Fruit fly (Drosophila melanogaster) whole organism, prepupa: ENCODE results near the gene Atg18a.

Experiments used
- Blimp-1 ChIP-seq: fragments of 200-800 bp; sonication (Bioruptor generic); optimal IDR thresholded peaks from 3 replicates; lab custom pipeline; 2017; ENCODE audit warnings: missing biosample characterization, missing genetic modification characterization, mild to moderate bottlenecking, moderate library complexity, missing genetic modification reagents
- CG10631 ChIP-seq: fragments of 200-800 bp; sonication (Bioruptor generic); optimal IDR thresholded peaks from 2 replicates; lab custom pipeline; 2016; ENCODE audit warnings: missing biosample characterization, missing genetic modification characterization
- CG10669 ChIP-seq: fragments of 200-800 bp; sonication (Bioruptor generic); optimal IDR thresholded peaks from 3 replicates; lab custom pipeline; 2018; ENCODE audit warnings: missing biosample characterization, mild to moderate bottlenecking, missing genetic modification characterization, moderate library complexity
- CG11294 ChIP-seq: fragments of 200-800 bp; sonication (Bioruptor generic); IDR thresholded peaks from 2 replicates; pipeline ENCODE4 v1.3.6; 2022; ENCODE audit warnings: missing biosample characterization, missing genetic modification characterization
- CG11762 ChIP-seq: fragments of 200-800 bp; sonication (Bioruptor generic); optimal IDR thresholded peaks from 3 replicates; lab custom pipeline; 2016; ENCODE audit warnings: missing biosample characterization, missing genetic modification characterization; ENCODE audit not compliant: insufficient read depth
- CG15336 ChIP-seq: fragments of 200-800 bp; sonication (Bioruptor generic); IDR thresholded peaks from 2 replicates; pipeline ENCODE4 v1.3.6; 2022; ENCODE audit warnings: missing biosample characterization, missing genetic modification characterization
- CG16779 ChIP-seq: fragments of 200-800 bp; sonication (Bioruptor generic); optimal IDR thresholded peaks from 3 replicates; lab custom pipeline; 2017; ENCODE audit warnings: missing biosample characterization, mild to moderate bottlenecking, missing genetic modification characterization
- CG3032 ChIP-seq: fragments of 200-800 bp; optimal IDR thresholded peaks from 2 replicates; lab custom pipeline; 2019; ENCODE audit warnings: missing biosample characterization, mild to moderate bottlenecking, missing genetic modification characterization, moderate library complexity
- CG32006 ChIP-seq: fragments of 200-800 bp; sonication (Bioruptor generic); optimal IDR thresholded peaks from 3 replicates; lab custom pipeline; 2017; ENCODE audit warnings: missing biosample characterization, mild to moderate bottlenecking, missing genetic modification characterization
- CG3919 ChIP-seq: fragments of 200-800 bp; sonication (Bioruptor generic); optimal IDR thresholded peaks from 3 replicates; lab custom pipeline; 2016; ENCODE audit warnings: missing biosample characterization, missing genetic modification characterization
- CG4318 ChIP-seq: fragments of 200-800 bp; sonication (Bioruptor generic); optimal IDR thresholded peaks from 3 replicates; lab custom pipeline; 2017; ENCODE audit warnings: missing biosample characterization, mild to moderate bottlenecking, missing genetic modification characterization
- CG6163 ChIP-seq: fragments of 200-800 bp; sonication (Bioruptor generic); IDR thresholded peaks from 3 replicates; pipeline ENCODE4 v1.3.6; 2022; ENCODE audit warnings: missing biosample characterization, missing genetic modification characterization
- CG6276 ChIP-seq: fragments of 200-800 bp; sonication (Bioruptor generic); optimal IDR thresholded peaks from 2 replicates; lab custom pipeline; 2017; ENCODE audit warnings: missing biosample characterization, mild to moderate bottlenecking, missing genetic modification characterization
- CG6792 ChIP-seq: fragments of 200-800 bp; sonication (Bioruptor generic); optimal IDR thresholded peaks from 3 replicates; lab custom pipeline; 2016; ENCODE audit warnings: missing biosample characterization, missing genetic modification characterization
- CG6854 ChIP-seq: fragments of 200-800 bp; sonication (Bioruptor generic); optimal IDR thresholded peaks from 2 replicates; lab custom pipeline; 2017; ENCODE audit warnings: missing biosample characterization, mild to moderate bottlenecking, missing genetic modification characterization
- CG7368 ChIP-seq: fragments of 200-800 bp; sonication (Bioruptor generic); optimal IDR thresholded peaks from 3 replicates; lab custom pipeline; 2016; ENCODE audit warnings: missing biosample characterization, missing genetic modification characterization
- CG8119 ChIP-seq: fragments of 200-800 bp; sonication (Bioruptor generic); IDR thresholded peaks from 3 replicates; pipeline ENCODE4 v1.3.6; 2022; ENCODE audit warnings: missing biosample characterization, missing genetic modification characterization
- CG8319 ChIP-seq: fragments of 200-800 bp; sonication (Bioruptor generic); optimal IDR thresholded peaks from 3 replicates; lab custom pipeline; 2016; ENCODE audit warnings: missing biosample characterization, missing genetic modification characterization
- CG9139 ChIP-seq: fragments of 200-800 bp; sonication (Bioruptor generic); optimal IDR thresholded peaks from 3 replicates; lab custom pipeline; 2017; ENCODE audit warnings: missing biosample characterization, mild to moderate bottlenecking, missing genetic modification characterization
- Eip75B ChIP-seq: fragments of 200-800 bp; sonication (Bioruptor generic); optimal IDR thresholded peaks from 3 replicates; lab custom pipeline; 2016; ENCODE audit warnings: missing biosample characterization, missing genetic modification characterization
- Eip78C ChIP-seq: fragments of 200-800 bp; sonication (Bioruptor generic); peaks from one replicate; lab custom pipeline; 2016; ENCODE audit warnings: missing biosample characterization, missing genetic modification characterization
- Ets21C ChIP-seq: fragments of 200-800 bp; sonication (Bioruptor generic); optimal IDR thresholded peaks from 3 replicates; lab custom pipeline; 2016; ENCODE audit warnings: missing biosample characterization, missing genetic modification characterization
- Ets96B ChIP-seq: fragments of 200-800 bp; optimal IDR thresholded peaks from 2 replicates; lab custom pipeline; 2019; ENCODE audit warnings: missing biosample characterization, mild to moderate bottlenecking, missing genetic modification characterization, moderate library complexity
- Gug ChIP-seq: fragments of 200-800 bp; sonication (Bioruptor generic); IDR thresholded peaks from 2 replicates; pipeline ENCODE4 v1.3.6; 2022; ENCODE audit warnings: missing biosample characterization, missing genetic modification characterization
- Hr38 ChIP-seq: sonication (Bioruptor generic); optimal IDR thresholded peaks from 2 replicates; lab custom pipeline; 2016; ENCODE audit warnings: missing biosample characterization, missing genetic modification characterization
- Hr39 ChIP-seq: fragments of 200-800 bp; sonication (Bioruptor generic); optimal IDR thresholded peaks from 2 replicates; lab custom pipeline; 2016; ENCODE audit warnings: missing biosample characterization, missing genetic modification characterization
- Hr4 ChIP-seq: fragments of 200-800 bp; sonication (Bioruptor generic); optimal IDR thresholded peaks from 3 replicates; lab custom pipeline; 2016; ENCODE audit warnings: missing biosample characterization, missing genetic modification characterization
- Lpt ChIP-seq: fragments of 200-800 bp; sonication (Bioruptor generic); optimal IDR thresholded peaks from 3 replicates; lab custom pipeline; 2016; ENCODE audit warnings: missing biosample characterization, missing genetic modification characterization
- Met ChIP-seq: fragments of 200-800 bp; sonication (Bioruptor generic); optimal IDR thresholded peaks from 3 replicates; lab custom pipeline; 2016; ENCODE audit warnings: missing biosample characterization, missing genetic modification characterization
- Smox ChIP-seq: fragments of 200-800 bp; sonication (Bioruptor generic); optimal IDR thresholded peaks from 3 replicates; lab custom pipeline; 2016; ENCODE audit warnings: missing biosample characterization, missing genetic modification characterization
- Sox102F ChIP-seq: fragments of 200-800 bp; sonication (Bioruptor generic); optimal IDR thresholded peaks from 2 replicates; lab custom pipeline; 2016; ENCODE audit warnings: missing biosample characterization, mild to moderate bottlenecking, missing genetic modification characterization
- Sox14 ChIP-seq: fragments of 200-800 bp; sonication (Bioruptor generic); optimal IDR thresholded peaks from 3 replicates; lab custom pipeline; 2016; ENCODE audit warnings: missing biosample characterization, missing genetic modification characterization
- Sox15 ChIP-seq: fragments of 200-800 bp; sonication (Bioruptor generic); optimal IDR thresholded peaks from 3 replicates; lab custom pipeline; 2016; ENCODE audit warnings: missing biosample characterization, missing genetic modification characterization
- achi ChIP-seq: fragments of 200-800 bp; sonication (Bioruptor generic); optimal IDR thresholded peaks from 3 replicates; lab custom pipeline; 2016; ENCODE audit warnings: missing biosample characterization, missing genetic modification characterization
- acj6 ChIP-seq: fragments of 200-800 bp; sonication (Bioruptor generic); optimal IDR thresholded peaks from 3 replicates; lab custom pipeline; 2016; ENCODE audit warnings: missing biosample characterization, missing genetic modification characterization
- cyc ChIP-seq: fragments of 200-800 bp; sonication (Bioruptor generic); optimal IDR thresholded peaks from 3 replicates; lab custom pipeline; 2016; ENCODE audit warnings: missing biosample characterization, missing genetic modification characterization
- dac ChIP-seq: fragments of 200-800 bp; sonication (Bioruptor generic); optimal IDR thresholded peaks from 2 replicates; lab custom pipeline; 2017; ENCODE audit warnings: missing biosample characterization, mild to moderate bottlenecking, missing genetic modification characterization
- dsx ChIP-seq: fragments of 200-800 bp; optimal IDR thresholded peaks from 3 replicates; lab custom pipeline; 2019; ENCODE audit warnings: missing biosample characterization, mild to moderate bottlenecking, missing genetic modification characterization, moderate library complexity; ENCODE audit not compliant: poor library complexity, severe bottlenecking
- eg ChIP-seq: fragments of 200-800 bp; sonication (Bioruptor generic); IDR thresholded peaks from 3 replicates; pipeline ENCODE4 v1.3.6; 2022; ENCODE audit warnings: missing biosample characterization, missing genetic modification characterization
- esn ChIP-seq: fragments of 200-800 bp; sonication (Bioruptor generic); optimal IDR thresholded peaks from 2 replicates; lab custom pipeline; 2016; ENCODE audit warnings: missing biosample characterization, mild to moderate bottlenecking, missing genetic modification characterization, moderate library complexity
- fd59A ChIP-seq: fragments of 200-800 bp; sonication (Bioruptor generic); optimal IDR thresholded peaks from 2 replicates; lab custom pipeline; 2017; ENCODE audit warnings: missing biosample characterization, mild to moderate bottlenecking, missing genetic modification characterization, missing genetic modification reagents
- fd85E ChIP-seq: fragments of 200-800 bp; sonication (Bioruptor generic); optimal IDR thresholded peaks from 3 replicates; lab custom pipeline; 2016; ENCODE audit warnings: missing biosample characterization, missing genetic modification characterization
- fkh ChIP-seq: fragments of 200-800 bp; sonication (Bioruptor generic); optimal IDR thresholded peaks from 3 replicates; lab custom pipeline; 2017; ENCODE audit warnings: missing biosample characterization, mild to moderate bottlenecking, missing genetic modification characterization, moderate library complexity
- lz ChIP-seq: fragments of 200-800 bp; sonication (Bioruptor generic); optimal IDR thresholded peaks from 3 replicates; lab custom pipeline; 2016; ENCODE audit warnings: missing biosample characterization, missing genetic modification characterization
- pdm3 ChIP-seq: fragments of 200-800 bp; sonication (Bioruptor generic); optimal IDR thresholded peaks from 3 replicates; lab custom pipeline; 2016; ENCODE audit warnings: missing biosample characterization, missing genetic modification characterization
- salr ChIP-seq, 2 experiments: fragments of 200-800 bp; sonication (Bioruptor generic); optimal IDR thresholded peaks; 3 replicates each; lab custom pipeline; 2016 to 2018; ENCODE audit warnings: missing biosample characterization in 2 of 2, missing genetic modification characterization in 2 of 2, mild to moderate bottlenecking in 1 of 2
- spab ChIP-seq: fragments of 200-800 bp; sonication (Bioruptor generic); optimal IDR thresholded peaks from 2 replicates; lab custom pipeline; 2017; ENCODE audit warnings: missing biosample characterization, mild to moderate bottlenecking, missing genetic modification characterization, missing genetic modification reagents
- ss ChIP-seq, 2 experiments: fragments of 200-800 bp; sonication (Bioruptor generic); optimal IDR thresholded peaks; 2 replicates in 1 of 2; 3 replicates in 1 of 2; lab custom pipeline; 2017 to 2018; ENCODE audit warnings: mild to moderate bottlenecking in 2 of 2, missing biosample characterization in 2 of 2, missing genetic modification characterization in 2 of 2, moderate library complexity in 1 of 2
- topi ChIP-seq: fragments of 200-800 bp; sonication (Bioruptor generic); optimal IDR thresholded peaks from 3 replicates; lab custom pipeline; 2016; ENCODE audit warnings: missing biosample characterization, missing genetic modification characterization
- vri ChIP-seq: fragments of 200-800 bp; sonication (Bioruptor generic); optimal IDR thresholded peaks from 3 replicates; lab custom pipeline; 2016; ENCODE audit warnings: missing biosample characterization, mild to moderate bottlenecking, missing genetic modification characterization

The Atg18a gene

DNA sequence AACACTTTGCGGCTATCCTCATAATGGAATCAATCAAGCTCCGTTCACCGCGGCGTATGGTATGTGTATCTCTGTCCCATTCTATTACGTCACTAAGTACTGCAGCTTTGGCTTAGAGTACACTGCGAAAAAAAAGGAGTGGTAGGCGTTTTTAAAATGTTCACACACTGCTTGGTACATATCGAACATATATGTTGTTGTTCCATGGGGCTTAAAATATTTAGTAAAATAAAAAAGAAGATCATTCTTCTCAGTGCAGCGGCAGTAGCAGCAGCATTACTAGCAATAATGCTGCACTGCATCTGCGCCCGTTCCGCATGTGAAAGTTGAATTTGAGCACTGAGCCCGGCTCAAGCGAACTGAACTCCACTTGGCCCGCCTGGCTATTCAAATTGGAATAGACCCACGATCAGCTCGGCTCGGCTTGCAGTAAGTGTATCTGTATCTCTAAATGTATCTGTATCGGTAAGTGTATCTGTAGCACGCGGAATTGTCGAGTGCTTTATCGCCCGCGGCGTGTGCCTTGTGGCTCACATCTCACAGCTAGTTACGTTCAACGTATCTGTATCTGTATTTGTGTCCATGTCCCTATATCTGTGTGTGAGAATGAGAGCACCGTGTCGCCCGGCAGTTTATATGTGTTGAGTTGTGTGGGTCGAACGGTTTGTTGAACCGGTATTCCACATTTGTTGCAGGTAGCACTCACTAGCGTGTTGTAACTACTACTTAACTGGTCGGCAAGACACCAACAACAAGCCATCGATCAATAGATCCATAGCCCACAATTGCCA lies 33.3 kb upstream of the Atg18a start:
- TF ChIP-seq topi = peak; percentile 62
- TF ChIP-seq CG3919 (GFP tag; lab: Kevin White, UChicago) = peak; percentile 89
- peak; percentile 61 for TF ChIP-seq CG6792 (GFP tag; lab: Kevin White, UChicago)
- peak; percentile 13 to 90 for TF ChIP-seq salr (GFP tag; optimal IDR thresholded peaks at IDR 0.05; lab: Kevin White, UChicago)
- TF ChIP-seq Sox14 (GFP tag; lab: Kevin White, UChicago) = peak; percentile 78
- peak; percentile 96 for TF ChIP-seq Hr4 (GFP tag; lab: Kevin White, UChicago)
- peak; percentile 72 for TF ChIP-seq CG7368 (GFP tag; lab: Kevin White, UChicago)
- TF ChIP-seq CG6163 (GFP tag; lab: Robert Waterston, UW) = peak; percentile 94
- TF ChIP-seq CG32006 (GFP tag; lab: Kevin White, UChicago) = peak; percentile 95
- TF ChIP-seq CG11294 (GFP tag; lab: Robert Waterston, UW) = peak; percentile 92
- TF ChIP-seq CG10669 (GFP tag; lab: Kevin White, UChicago) = peak; percentile 54
- TF ChIP-seq Smox = peak; percentile 29
- peak; percentile 54 for TF ChIP-seq CG16779 (tag; lab: Kevin White, UChicago)
- peak; percentile 96 for TF ChIP-seq Eip78C
- peak; percentile 81 for TF ChIP-seq acj6 (GFP tag; lab: Kevin White, UChicago)
- TF ChIP-seq dsx (GFP tag; lab: Kevin White, UChicago) = peak; percentile 2
- TF ChIP-seq CG8319 (GFP tag; lab: Kevin White, UChicago) = peak; percentile 47
- peak; percentile 96 for TF ChIP-seq eg
- TF ChIP-seq vri (GFP tag; lab: Kevin White, UChicago) = peak; percentile 17
- peak; percentile 64 for TF ChIP-seq Eip75B (GFP tag; lab: Kevin White, UChicago)
- TF ChIP-seq Hr38 (GFP tag; lab: Kevin White, UChicago) = peak; percentile 63
- no peak for TF ChIP-seq Ets21C (GFP tag; lab: Kevin White, UChicago)
- TF ChIP-seq dac = peak; percentile 83
- peak; percentile 62 for TF ChIP-seq Met (GFP tag; lab: Kevin White, UChicago)
- TF ChIP-seq Ets96B = peak; percentile 52
- TF ChIP-seq esn = peak; percentile 46
- TF ChIP-seq Blimp-1 (GFP tag; lab: Kevin White, UChicago) = no peak
- peak; percentile 56 for TF ChIP-seq Sox15 (GFP tag; lab: Kevin White, UChicago)
- TF ChIP-seq fd59A = peak; percentile 65
- TF ChIP-seq CG4318 (GFP tag; lab: Kevin White, UChicago) = peak; percentile 88
- peak; percentile 88 for TF ChIP-seq pdm3 (GFP tag; lab: Kevin White, UChicago)
- TF ChIP-seq fd85E (GFP tag; lab: Kevin White, UChicago) = no peak
- peak; percentile 53 for TF ChIP-seq spab (GFP tag; lab: Kevin White, UChicago)
- peak; percentile 53 for TF ChIP-seq CG3032 (tag; lab: Kevin White, UChicago)
- TF ChIP-seq CG15336 = peak; percentile 97
- peak in 1 of 2 experiments; percentile 55 for TF ChIP-seq ss (GFP tag; optimal IDR thresholded peaks at IDR 0.05; lab: Kevin White, UChicago)
- TF ChIP-seq cyc (GFP tag; lab: Kevin White, UChicago) = peak; percentile 50
- TF ChIP-seq CG6276 = peak; percentile 95
- peak; percentile 48 for TF ChIP-seq Hr39 (GFP tag; lab: Kevin White, UChicago)
- TF ChIP-seq Sox102F (GFP tag; lab: Kevin White, UChicago) = peak; percentile 47
- TF ChIP-seq CG10631 = peak; percentile 80
- TF ChIP-seq CG8119 (GFP tag; lab: Robert Waterston, UW) = peak; percentile 95
- TF ChIP-seq CG11762 (GFP tag; lab: Kevin White, UChicago) = peak; percentile 76
- TF ChIP-seq CG6854 (GFP tag; lab: Kevin White, UChicago) = no peak
- TF ChIP-seq fkh = no peak
- TF ChIP-seq CG9139 (GFP tag; lab: Kevin White, UChicago) = no peak
- peak; percentile 89 for TF ChIP-seq Gug (GFP tag; lab: Robert Waterston, UW)
- peak; percentile 91 for TF ChIP-seq Lpt
- peak; percentile 87 for TF ChIP-seq achi (GFP tag; lab: Kevin White, UChicago)
- TF ChIP-seq lz = peak; percentile 51
